Worm (Caenorhabditis elegans) whole organism, L4/young adult: ENCODE results near the gene srw-21.

Experiments used
- W03F9.2 ChIP-seq: fragments of 150-350 bp; optimal IDR thresholded peaks from 2 replicates; lab custom pipeline; 2014; ENCODE audit warnings: missing biosample characterization, missing genetic modification characterization
- dao-5 ChIP-seq: sonication (generic microtip); optimal IDR thresholded peaks from 2 replicates; lab custom pipeline; 2016; ENCODE audit warnings: missing genotype, missing genetic modification characterization, moderate library complexity, missing compliant biosample characterization
- him-1 ChIP-seq: sonication (generic microtip); optimal IDR thresholded peaks from 2 replicates; lab custom pipeline; 2016; ENCODE audit warnings: missing genotype, missing genetic modification reagents, missing genetic modification characterization, missing compliant biosample characterization

DNA sequence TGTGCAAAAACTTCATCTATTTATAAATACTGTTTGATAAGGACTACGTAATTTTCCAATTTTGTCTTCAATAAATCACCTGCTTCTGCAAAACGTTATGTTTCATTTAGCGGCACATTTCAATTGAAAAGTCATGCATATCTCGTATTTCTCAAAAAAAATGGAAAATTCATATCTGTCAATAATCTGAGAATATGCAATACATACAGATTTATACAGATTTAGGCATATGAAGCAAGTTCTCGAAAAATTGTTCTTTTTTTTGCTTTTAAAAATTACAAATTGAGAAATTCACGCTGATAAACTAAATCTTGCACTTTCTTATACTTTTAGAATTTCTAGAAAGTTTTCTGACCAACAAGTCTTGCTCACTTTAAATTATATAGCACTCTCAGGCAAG lies 43.7 kb upstream of the srw-21 start, which contains the start of gene T26H5.11:
- TF ChIP-seq him-1 (tag; lab: Kevin White, UChicago) (no peak), W03F9.2 (tag; lab: Kevin White, UChicago) (no peak), dao-5 (tag; lab: Kevin White, UChicago) (no peak)
